Worm (Caenorhabditis elegans) whole organism, late embryonic: ENCODE results near the gene srv-16.

ENCODE experiments used
- K02D7.2 ChIP-seq: sonication (generic microtip); optimal IDR thresholded peaks from 2 replicates; lab custom pipeline; 2017; ENCODE audit warnings: mild to moderate bottlenecking, missing genetic modification characterization, missing compliant biosample characterization
- T23F11.4 ChIP-seq: fragments of 200-800 bp; sonication (Bioruptor generic); optimal IDR thresholded peaks from 2 replicates; lab custom pipeline; 2018; ENCODE audit warnings: mild to moderate bottlenecking, missing genetic modification characterization, missing compliant biosample characterization
- Y22D7AL.16 ChIP-seq: sonication (generic microtip); optimal IDR thresholded peaks from 2 replicates; lab custom pipeline; 2016; ENCODE audit warnings: missing genetic modification characterization, missing compliant biosample characterization
- ahr-1 ChIP-seq: sonication (generic microtip); optimal IDR thresholded peaks from 2 replicates; lab custom pipeline; 2016; ENCODE audit warnings: missing genetic modification characterization, missing compliant biosample characterization
- ceh-14 ChIP-seq: sonication (generic microtip); optimal IDR thresholded peaks from 2 replicates; lab custom pipeline; 2016; ENCODE audit warnings: missing genotype, missing genetic modification characterization, missing compliant biosample characterization
- ceh-19 ChIP-seq: fragments of 200-800 bp; sonication (Bioruptor generic); optimal IDR thresholded peaks from 2 replicates; lab custom pipeline; 2018; ENCODE audit warnings: mild to moderate bottlenecking, missing genetic modification characterization, missing compliant biosample characterization
- ceh-22 ChIP-seq: sonication (generic microtip); optimal IDR thresholded peaks from 2 replicates; lab custom pipeline; 2017; ENCODE audit warnings: missing biosample characterization, missing genetic modification characterization
- ceh-31 ChIP-seq: sonication (generic microtip); optimal IDR thresholded peaks from 2 replicates; lab custom pipeline; 2016; ENCODE audit warnings: missing genetic modification characterization, missing compliant biosample characterization
- ceh-34 ChIP-seq: sonication (generic microtip); optimal IDR thresholded peaks from 2 replicates; lab custom pipeline; 2016; ENCODE audit warnings: mild to moderate bottlenecking, missing genetic modification characterization, missing compliant biosample characterization
- ceh-6 ChIP-seq: fragments of 200-800 bp; sonication (Bioruptor generic); optimal IDR thresholded peaks from 2 replicates; lab custom pipeline; 2018; ENCODE audit warnings: mild to moderate bottlenecking, missing genetic modification characterization, missing compliant biosample characterization
- ceh-9 ChIP-seq: sonication (generic microtip); optimal IDR thresholded peaks from 2 replicates; lab custom pipeline; 2016; ENCODE audit warnings: mild to moderate bottlenecking, missing genetic modification characterization, inconsistent platforms, missing compliant biosample characterization
- che-1 ChIP-seq: sonication (generic microtip); optimal IDR thresholded peaks from 2 replicates; lab custom pipeline; 2016; ENCODE audit warnings: mild to moderate bottlenecking, missing genetic modification characterization, missing compliant biosample characterization
- dmd-4 ChIP-seq: sonication (generic microtip); optimal IDR thresholded peaks from 2 replicates; lab custom pipeline; 2016; ENCODE audit warnings: borderline replicate concordance, missing genetic modification characterization, missing compliant biosample characterization
- elt-2 ChIP-seq: sonication (generic microtip); optimal IDR thresholded peaks from 2 replicates; lab custom pipeline; 2016; ENCODE audit warnings: missing genetic modification reagents, missing genetic modification characterization, missing compliant biosample characterization
- elt-4 ChIP-seq: sonication (generic microtip); optimal IDR thresholded peaks from 2 replicates; lab custom pipeline; 2016; ENCODE audit warnings: missing genetic modification characterization, missing compliant biosample characterization
- fax-1 ChIP-seq: sonication (generic microtip); optimal IDR thresholded peaks from 2 replicates; lab custom pipeline; 2016; ENCODE audit warnings: missing genotype, missing genetic modification characterization, missing compliant biosample characterization
- fkh-10 ChIP-seq: fragments of 150-350 bp; optimal IDR thresholded peaks from 2 replicates; lab custom pipeline; 2014; ENCODE audit warnings: missing biosample characterization, missing genetic modification reagents, missing genetic modification characterization
- gmeb-2 ChIP-seq: sonication (generic microtip); optimal IDR thresholded peaks from 2 replicates; lab custom pipeline; 2016; ENCODE audit warnings: missing genetic modification characterization, inconsistent platforms, missing compliant biosample characterization
- hlh-30 ChIP-seq: sonication (generic microtip); optimal IDR thresholded peaks from 2 replicates; lab custom pipeline; 2017; ENCODE audit warnings: antibody characterized with exemption, missing genetic modification characterization, missing compliant biosample characterization; ENCODE audit not compliant: insufficient read depth
- hlh-6 ChIP-seq: sonication (generic microtip); optimal IDR thresholded peaks from 2 replicates; lab custom pipeline; 2016; ENCODE audit warnings: missing genotype, missing genetic modification characterization, missing compliant biosample characterization
- hlh-8 ChIP-seq: sonication (generic microtip); optimal IDR thresholded peaks from 2 replicates; lab custom pipeline; 2016; ENCODE audit warnings: missing genotype, missing genetic modification characterization, missing compliant biosample characterization
- lin-11 ChIP-seq: fragments of 200-800 bp; sonication (Bioruptor generic); optimal IDR thresholded peaks from 2 replicates; lab custom pipeline; 2018; ENCODE audit warnings: mild to moderate bottlenecking, missing genetic modification characterization, missing compliant biosample characterization
- madf-2 ChIP-seq: sonication (generic microtip); optimal IDR thresholded peaks from 2 replicates; lab custom pipeline; 2017; ENCODE audit warnings: missing genetic modification characterization, missing compliant biosample characterization
- mec-3 ChIP-seq: sonication (generic microtip); optimal IDR thresholded peaks from 2 replicates; lab custom pipeline; 2016; ENCODE audit warnings: borderline replicate concordance, missing genetic modification characterization, missing compliant biosample characterization
- odd-2 ChIP-seq: sonication (generic microtip); optimal IDR thresholded peaks from 2 replicates; lab custom pipeline; 2017; ENCODE audit warnings: antibody characterized with exemption, mild to moderate bottlenecking, missing genetic modification characterization, missing compliant biosample characterization
- pha-2 ChIP-seq: sonication (generic microtip); optimal IDR thresholded peaks from 2 replicates; lab custom pipeline; 2017; ENCODE audit warnings: mild to moderate bottlenecking, missing genetic modification characterization, missing compliant biosample characterization
- pha-4 ChIP-seq: fragments of 150-350 bp; optimal IDR thresholded peaks from 2 replicates; lab custom pipeline; 2018; ENCODE audit warnings: missing biosample characterization, missing genetic modification reagents, missing genetic modification characterization
- rnt-1 ChIP-seq: sonication (generic microtip); optimal IDR thresholded peaks from 2 replicates; lab custom pipeline; 2016; ENCODE audit warnings: missing genetic modification characterization, missing compliant biosample characterization
- syd-9 ChIP-seq: sonication (generic microtip); optimal IDR thresholded peaks from 2 replicates; lab custom pipeline; 2016; ENCODE audit warnings: mild to moderate bottlenecking, missing genetic modification characterization, moderate library complexity, missing compliant biosample characterization
- tbx-2 ChIP-seq: sonication (generic microtip); optimal IDR thresholded peaks from 2 replicates; lab custom pipeline; 2016; ENCODE audit warnings: missing genetic modification characterization, missing compliant biosample characterization
- tbx-7 ChIP-seq: sonication (generic microtip); optimal IDR thresholded peaks from 2 replicates; lab custom pipeline; 2016; ENCODE audit warnings: missing genotype, missing genetic modification characterization, missing compliant biosample characterization
- ttx-3 ChIP-seq: sonication (generic microtip); optimal IDR thresholded peaks from 2 replicates; lab custom pipeline; 2016; ENCODE audit warnings: missing genetic modification reagents, missing genetic modification characterization, missing compliant biosample characterization

The srv-16 gene

ce11 chrIV:15962219-15962762, 28.6 kb upstream of the srv-16 start, which contains the start of gene lgc-19:
TSS of gene lgc-19 (minus strand) at chrIV:15962712.
- TF ChIP-seq dmd-4 (tag; lab: Kevin White, UChicago) (no peak), fkh-10 (GFP tag; lab: Kevin White, UChicago) (no peak), hlh-30 (no peak), lin-11 (no peak)
- TF ChIP-seq, all 69 proteins: peak for 0

DNA sequence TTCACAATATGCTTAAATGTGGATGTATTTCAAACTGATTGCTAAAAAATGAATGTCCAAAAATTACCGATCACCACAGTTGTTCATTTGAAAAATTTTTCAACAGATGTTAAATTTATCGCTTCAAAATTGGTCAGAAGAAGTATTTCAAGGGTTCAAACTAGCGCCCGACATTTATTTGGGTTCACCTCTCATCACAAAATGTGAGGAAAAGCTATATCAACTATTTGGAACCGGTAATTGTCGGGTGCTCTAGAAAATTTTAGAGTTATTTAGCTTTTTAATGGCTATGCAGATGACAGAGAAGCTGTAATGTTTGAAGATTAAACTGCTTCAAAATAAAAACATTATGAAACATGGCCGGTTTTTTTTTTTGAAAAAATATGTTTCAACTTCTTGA, 27.4 kb upstream of the srv-16 start:
- TF ChIP-seq odd-2 (tag; lab: Kevin White, UChicago) (no peak), elt-4 (tag; lab: Kevin White, UChicago) (no peak), madf-2 (tag; lab: Kevin White, UChicago) (no peak), Y22D7AL.16 (tag; lab: Kevin White, UChicago) (no peak), syd-9 (tag; lab: Kevin White, UChicago) (no peak), ttx-3 (no peak)

ce11 chrIV:15955349-15955748, 21.6 kb upstream of the srv-16 start:
- no peak for TF ChIP-seq T23F11.4
- TF ChIP-seq ceh-34 (tag; lab: Kevin White, UChicago) = no peak
- TF ChIP-seq gmeb-2 (tag; lab: Kevin White, UChicago) = no peak
- TF ChIP-seq ceh-19 = no peak
- TF ChIP-seq tbx-7 (tag; lab: Kevin White, UChicago) = no peak
- no peak for TF ChIP-seq fax-1
- no peak for TF ChIP-seq K02D7.2
- TF ChIP-seq ceh-9 (tag; lab: Kevin White, UChicago) = no peak
- TF ChIP-seq ceh-6 = no peak
- no peak for TF ChIP-seq tbx-2 (tag; lab: Kevin White, UChicago)
- TF ChIP-seq Y22D7AL.16 (tag; lab: Kevin White, UChicago) = no peak
- no peak for TF ChIP-seq ceh-14 (tag; lab: Kevin White, UChicago)
- TF ChIP-seq hlh-6 (tag; lab: Kevin White, UChicago) = no peak
- TF ChIP-seq mec-3 (tag; lab: Kevin White, UChicago) = no peak
- no peak for TF ChIP-seq ahr-1 (tag; lab: Kevin White, UChicago)
- no peak for TF ChIP-seq madf-2 (tag; lab: Kevin White, UChicago)
- no peak for TF ChIP-seq ceh-22 (tag; lab: Kevin White, UChicago)
- TF ChIP-seq hlh-8 (tag; lab: Kevin White, UChicago) = no peak
- no peak for TF ChIP-seq pha-2 (tag; lab: Kevin White, UChicago)
- TF ChIP-seq, all 69 proteins: peak for 0

DNA sequence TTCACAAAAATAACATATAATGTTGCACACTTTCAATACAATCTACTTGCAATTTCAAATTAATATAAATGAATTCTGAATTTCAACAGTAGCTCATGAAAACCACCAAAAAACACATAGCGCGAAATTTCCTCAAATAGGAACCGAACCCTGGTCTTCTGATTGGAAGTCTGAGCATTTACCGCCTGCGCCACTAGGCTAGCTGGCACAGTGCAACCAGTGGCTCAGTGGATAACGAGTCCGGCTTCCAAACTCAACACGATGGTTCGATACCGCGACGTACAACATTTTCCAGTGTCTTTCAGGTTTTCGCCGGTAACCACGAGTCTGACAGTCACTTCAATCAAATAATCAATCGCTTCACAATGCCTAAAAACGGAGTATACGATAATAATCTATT, 20.0 kb upstream of the srv-16 start:
- TF ChIP-seq fkh-10 (GFP tag; lab: Kevin White, UChicago) (no peak), ttx-3 (no peak), che-1 (tag; lab: Kevin White, UChicago) (no peak), pha-4 (tag; lab: Kevin White, UChicago) (no peak), elt-4 (tag; lab: Kevin White, UChicago) (no peak)
- TF ChIP-seq, all 69 proteins: peak for 0

DNA sequence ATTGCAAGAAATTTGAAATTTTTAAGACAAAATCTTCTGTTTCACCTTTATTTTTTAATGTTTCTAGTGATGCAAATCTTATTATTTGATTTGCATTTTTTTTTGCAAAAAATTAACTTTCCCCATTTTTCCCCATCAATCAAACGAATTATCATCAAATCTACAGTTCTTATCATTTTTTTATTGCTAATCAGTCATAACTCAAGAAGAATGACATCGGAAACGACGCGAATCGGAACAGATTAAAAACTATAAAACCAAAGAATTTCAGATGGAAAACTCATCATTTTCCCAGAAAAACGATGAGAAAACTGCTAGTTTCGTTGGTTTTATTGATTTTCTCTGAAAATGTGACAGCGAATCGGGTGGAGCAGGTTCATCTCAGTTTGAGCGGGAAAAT, 17.9 kb upstream of the srv-16 start, which contains the start of gene Y105C5B.15:
Gene Y105C5B.15 (plus strand): TSS at position 297 of the 400 bp plus-strand sequence.
- TF ChIP-seq rnt-1 (tag; lab: Kevin White, UChicago) (no peak), elt-2 (tag; lab: Kevin White, UChicago) (peak; percentile 1), ceh-31 (tag; lab: Kevin White, UChicago) (no peak), ceh-19 (no peak)
